Fruit fly (Drosophila melanogaster): ENCODE measurements around the gene Gss2.

The Gss2 gene

DNA sequence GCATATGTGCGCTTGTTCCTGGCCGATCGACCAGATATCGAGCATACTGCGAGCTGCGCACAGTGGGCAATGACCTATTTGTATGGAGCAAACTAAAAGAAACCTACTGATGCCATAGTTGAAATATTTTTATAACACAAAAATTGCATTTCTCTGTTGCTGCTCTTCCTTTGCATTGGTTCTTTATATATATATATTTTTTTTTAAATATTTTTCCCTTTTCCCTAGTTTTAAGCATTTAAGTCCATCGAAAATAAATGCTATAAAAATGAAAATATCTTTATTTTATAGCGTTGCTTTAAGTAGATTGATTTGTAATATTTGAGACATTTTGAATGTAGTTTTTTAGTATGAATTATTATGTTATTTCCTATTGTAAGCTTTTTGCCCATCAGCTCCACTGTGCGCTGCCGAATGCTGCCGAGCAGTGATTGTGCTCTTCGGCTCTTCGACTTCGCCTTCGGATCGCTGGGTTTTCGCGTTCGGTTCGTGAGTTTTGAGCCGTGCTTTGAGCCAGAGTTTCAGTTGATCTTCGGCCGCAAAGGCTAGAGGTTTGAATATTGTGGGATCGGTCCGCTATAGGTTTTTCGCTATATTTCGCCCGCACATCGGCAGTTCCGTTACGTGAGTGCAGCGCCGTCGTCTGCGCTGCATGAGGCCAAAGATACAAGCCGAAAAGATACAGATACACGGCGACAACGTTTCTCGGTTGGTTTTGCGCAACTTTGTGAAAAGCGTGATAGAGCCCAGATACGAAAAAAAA lies 11.6 kb downstream of the Gss2 start, which contains the start of gene CG6847 (continued):
- TF ChIP-seq CG4424 (GFP tag; optimal IDR thresholded peaks at IDR 0.05) = peak; percentile 38
- no peak for TF ChIP-seq CG7357 (GFP tag; IDR thresholded peaks at IDR 0.05)
- TF ChIP-seq CoRest (tag; optimal IDR thresholded peaks at IDR 0.05) = peak; percentile 88
- TF ChIP-seq phol (tag; optimal IDR thresholded peaks at IDR 0.05) = peak; percentile 50
- TF ChIP-seq en (GFP tag; optimal IDR thresholded peaks at IDR 0.05) = no peak
- TF ChIP-seq CG9609 (GFP tag; optimal IDR thresholded peaks at IDR 0.05) = no peak
- TF ChIP-seq Nf-YA (GFP tag; IDR thresholded peaks at IDR 0.05) = no peak
- TF ChIP-seq otp (GFP tag; IDR thresholded peaks at IDR 0.05) = no peak
- TF ChIP-seq salm (tag; optimal IDR thresholded peaks at IDR 0.05) = peak; percentile 60
- TF ChIP-seq Hmr (GFP tag; optimal IDR thresholded peaks at IDR 0.05) = peak; percentile 81
- TF ChIP-seq insv (GFP tag; optimal IDR thresholded peaks at IDR 0.05) = no peak
- TF ChIP-seq Mes4 (GFP tag; optimal IDR thresholded peaks at IDR 0.05) = no peak
- peak; percentile 53 for TF ChIP-seq Hsf (GFP tag; optimal IDR thresholded peaks at IDR 0.05)
- TF ChIP-seq Mrtf (GFP tag; IDR thresholded peaks at IDR 0.05) = no peak
- peak; percentile 41; the same call in 1 of the 2 replicates for TF ChIP-seq CG7372 (GFP tag; IDR thresholded peaks at IDR 0.05)
- peak; percentile 24 for TF ChIP-seq CG5180 (GFP tag; optimal IDR thresholded peaks at IDR 0.05)
- no peak for TF ChIP-seq prd (optimal IDR thresholded peaks at IDR 0.05)
- TF ChIP-seq prd (GFP tag; IDR thresholded peaks at IDR 0.05) = peak; percentile 62; the same call in 2 of the 3 replicates
- TF ChIP-seq amos (GFP tag; IDR thresholded peaks at IDR 0.05; ENCODE audit: partially characterized antibody) = peak; percentile 26; the same call in 1 of the 2 replicates
- TF ChIP-seq tna (GFP tag; IDR thresholded peaks at IDR 0.05; ENCODE audit: partially characterized antibody) = 0 out of 2 replicates have a peak, but pooled peaks have one; percentile 19
- TF ChIP-seq CG8944 (GFP tag; optimal IDR thresholded peaks at IDR 0.05) = no peak
- no peak for TF ChIP-seq CG8281 (tag; optimal IDR thresholded peaks at IDR 0.05)
- peak in 1 of 2 experiments; percentile 90 for TF ChIP-seq Hr51 (GFP tag; optimal IDR thresholded peaks at IDR 0.05)
- no peak for TF ChIP-seq CG7271 (tag; optimal IDR thresholded peaks at IDR 0.05)
- TF ChIP-seq CG10147 (GFP tag; optimal IDR thresholded peaks at IDR 0.05) = no peak
- 0 out of 3 replicates have a peak, but pooled peaks have one; percentile 4 for TF ChIP-seq zfh1 (GFP tag; IDR thresholded peaks at IDR 0.05)
- no peak for TF ChIP-seq kni (GFP tag; optimal IDR thresholded peaks at IDR 0.05)
- no peak for TF ChIP-seq eve (GFP tag; optimal IDR thresholded peaks at IDR 0.05)
- no peak for TF ChIP-seq NK7.1 (GFP tag; optimal IDR thresholded peaks at IDR 0.05)
- peak; percentile 49 for TF ChIP-seq odd (GFP tag; optimal IDR thresholded peaks at IDR 0.05)
- TF ChIP-seq CG18619 (GFP tag; optimal IDR thresholded peaks at IDR 0.05) = peak; percentile 83
- TF ChIP-seq NC2β (GFP tag; optimal IDR thresholded peaks at IDR 0.05) = no peak
- TF ChIP-seq CG17802 (tag; optimal IDR thresholded peaks at IDR 0.05) = no peak
- TF ChIP-seq CG43689 (GFP tag; IDR thresholded peaks at IDR 0.05) = no peak
- peak; percentile 59 for TF ChIP-seq Dek (tag; optimal IDR thresholded peaks at IDR 0.05)
- no peak for TF ChIP-seq CG9797 (GFP tag; optimal IDR thresholded peaks at IDR 0.05)
- TF ChIP-seq dmrt99B (tag; optimal IDR thresholded peaks at IDR 0.05) = peak; percentile 64
- TF ChIP-seq CG9437 (GFP tag; optimal IDR thresholded peaks at IDR 0.05) = peak; percentile 79
- no peak for TF ChIP-seq abd-A (tag; optimal IDR thresholded peaks at IDR 0.05)
- no peak for TF ChIP-seq CG1024 (GFP tag; IDR thresholded peaks at IDR 0.05)
- no peak for TF ChIP-seq Dfd (GFP tag; optimal IDR thresholded peaks at IDR 0.05)
- peak; percentile 21 for TF ChIP-seq scrt (GFP tag; optimal IDR thresholded peaks at IDR 0.05)
- TF ChIP-seq Pdp1 (GFP tag; optimal IDR thresholded peaks at IDR 0.05) = peak; percentile 43 to 50
- peak; percentile 75 for TF ChIP-seq unpg (GFP tag; optimal IDR thresholded peaks at IDR 0.05)
- TF ChIP-seq CG7839 (tag; optimal IDR thresholded peaks at IDR 0.05) = peak; percentile 81
- TF ChIP-seq CG12104 (GFP tag; optimal IDR thresholded peaks at IDR 0.05) = peak; percentile 52
- TF ChIP-seq CG4730 (GFP tag; IDR thresholded peaks at IDR 0.05) = no peak
- TF ChIP-seq kah (GFP tag; optimal IDR thresholded peaks at IDR 0.05) = no peak
- TF ChIP-seq crc (GFP tag; optimal IDR thresholded peaks at IDR 0.05) = no peak
